Fruit fly (Drosophila melanogaster) Kc167 (cell line): ENCODE results near the gene CG13082.

Source experiments
- Myc ChIP-seq: fragments of >200 bp; optimal IDR thresholded peaks from 2 replicates; lab custom pipeline; 2017; ENCODE audit warnings: missing external identifiers
- Sin3A ChIP-seq: fragments of >200 bp; optimal IDR thresholded peaks from 2 replicates; lab custom pipeline; 2018; ENCODE audit warnings: missing external identifiers
- h ChIP-seq: fragments of >200 bp; optimal IDR thresholded peaks from 3 replicates; lab custom pipeline; 2018; ENCODE audit warnings: missing external identifiers
- insv ChIP-seq: fragments of >200 bp; optimal IDR thresholded peaks from 3 replicates; lab custom pipeline; 2018; ENCODE audit warnings: missing external identifiers
- psq ChIP-seq: fragments of >200 bp; optimal IDR thresholded peaks from 2 replicates; lab custom pipeline; 2017; ENCODE audit warnings: missing external identifiers
- ttk ChIP-seq: sonication (Bioruptor generic); optimal IDR thresholded peaks from 2 replicates; lab custom pipeline; 2017; ENCODE audit warnings: missing external identifiers

CG13082 gene

DNA sequence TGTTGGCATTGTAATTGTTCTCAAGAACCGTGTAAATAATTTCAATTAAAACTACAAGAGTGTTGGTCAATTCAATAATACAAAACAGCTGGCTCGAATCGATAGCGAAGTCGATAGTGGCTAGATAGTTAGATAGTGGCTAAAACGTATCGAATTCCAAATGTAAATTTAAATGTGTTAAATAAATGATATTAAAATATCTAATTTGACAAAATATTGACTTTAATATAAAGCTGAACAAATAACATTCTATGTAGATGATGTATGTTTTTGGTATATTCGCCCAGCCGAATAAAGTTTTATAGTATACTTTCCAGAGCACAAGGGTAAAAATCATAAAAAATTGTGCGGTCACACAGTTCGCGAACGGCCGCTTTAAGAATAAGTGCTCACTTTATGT, 11.9 kb upstream of the CG13082 start, which contains the start of the genes Dpm1 and CG10137:
Dpm1 (minus strand) TSS at position 53 of the 400 bp plus-strand sequence.
CG10137 (plus strand) TSS at position 371 of the 400 bp plus-strand sequence.
- no peak for TF ChIP-seq h (lab: Kevin White, UChicago)
- no peak for TF ChIP-seq Sin3A (lab: Kevin White, UChicago)
- no peak for TF ChIP-seq insv (lab: Kevin White, UChicago)
- no peak for TF ChIP-seq ttk (lab: Kevin White, UChicago)

DNA sequence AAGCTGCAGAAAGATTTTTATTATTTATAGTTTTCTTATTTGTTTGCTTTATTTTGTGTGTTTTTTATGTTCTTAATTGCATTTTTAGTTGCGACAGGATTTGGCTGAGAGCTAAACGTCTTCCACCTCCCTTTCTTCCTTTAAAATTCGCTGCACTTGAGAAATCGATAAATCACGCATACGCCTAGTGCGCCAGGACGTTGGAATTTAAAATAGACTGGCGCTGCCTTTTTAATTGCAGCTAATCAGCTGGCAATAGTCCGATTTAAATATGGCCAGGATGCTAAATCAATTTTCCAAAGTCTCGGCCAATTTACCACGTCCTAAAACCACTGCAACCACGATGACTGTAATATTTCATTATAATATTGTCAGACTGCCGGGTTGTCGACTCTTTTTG, 11.4 kb upstream of the CG13082 start:
- TF ChIP-seq h (lab: Kevin White, UChicago) (no peak), Myc (lab: Kevin White, UChicago) (no peak), psq (lab: Kevin White, UChicago) (no peak), insv (lab: Kevin White, UChicago) (no peak), ttk (lab: Kevin White, UChicago) (no peak), Sin3A (lab: Kevin White, UChicago) (no peak)

DNA sequence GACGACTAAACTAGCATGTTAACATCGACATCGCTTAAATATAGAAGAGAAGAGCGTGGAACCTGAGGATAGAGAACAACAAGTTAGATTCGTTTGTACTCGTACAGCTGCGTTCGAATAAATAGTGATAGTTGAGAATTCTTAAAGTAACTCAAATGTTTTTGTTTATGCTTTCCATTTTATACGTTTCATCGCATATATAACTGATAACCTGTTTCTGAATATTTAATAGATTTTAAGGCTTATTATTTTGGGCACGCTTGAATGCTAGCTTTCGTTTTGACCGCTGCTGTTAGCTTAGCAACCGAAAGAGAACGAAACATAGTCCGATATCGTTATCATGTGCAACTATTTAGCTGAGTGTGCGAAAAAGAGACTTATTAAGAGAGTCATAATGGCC, 9.9 kb upstream of the CG13082 start:
- no peak for TF ChIP-seq Myc (lab: Kevin White, UChicago)
- no peak for TF ChIP-seq psq (lab: Kevin White, UChicago)
- TF ChIP-seq insv (lab: Kevin White, UChicago): no peak
- TF ChIP-seq ttk (lab: Kevin White, UChicago): no peak

DNA sequence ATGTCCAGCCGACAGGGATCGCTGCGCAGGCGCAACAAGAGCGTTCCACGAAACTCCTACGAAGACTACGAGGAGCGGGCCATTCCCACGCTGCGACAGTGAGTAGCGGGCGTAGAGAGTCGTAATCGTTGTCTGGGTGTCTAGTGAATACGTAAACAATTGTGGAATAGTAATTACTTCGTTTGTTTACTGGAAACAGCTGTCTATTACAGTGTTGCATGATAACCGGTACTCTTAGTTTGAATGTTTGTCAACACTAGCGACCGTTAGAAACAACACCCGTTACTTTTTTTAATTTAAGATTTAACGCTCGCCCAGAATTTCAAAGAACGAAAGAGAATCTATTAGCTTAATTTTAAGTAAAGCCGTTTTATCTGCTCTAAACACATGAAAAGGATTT, 8.1 kb upstream of the CG13082 start, which contains the start of gene CG10165:
CG10165 (minus strand) TSS at position 214 of the 400 bp plus-strand sequence.
- TF ChIP-seq insv (lab: Kevin White, UChicago) (no peak), ttk (lab: Kevin White, UChicago) (no peak), Myc (lab: Kevin White, UChicago) (no peak), psq (lab: Kevin White, UChicago) (no peak), h (lab: Kevin White, UChicago) (no peak), Sin3A (lab: Kevin White, UChicago) (no peak)

DNA sequence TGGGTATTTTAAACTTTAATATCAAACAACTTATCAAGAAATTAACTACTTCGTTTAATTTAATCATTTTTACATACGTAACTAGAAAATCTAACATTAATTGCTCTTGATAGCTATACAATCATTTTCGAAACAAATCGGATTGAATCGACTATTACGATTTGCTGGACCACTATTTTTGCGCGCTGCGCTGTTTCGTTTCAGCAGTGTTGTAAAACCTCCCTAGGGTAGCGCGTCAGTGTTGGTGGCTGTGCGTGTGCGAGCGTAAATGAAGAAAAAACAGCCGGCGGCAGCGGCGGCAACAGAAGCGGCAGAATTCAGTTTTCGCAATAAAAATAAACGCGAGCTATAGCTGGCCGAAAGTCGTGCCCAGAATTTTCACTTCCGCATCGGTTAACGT, 5.0 kb upstream of the CG13082 start, which contains the start of gene CG33116:
CG33116 (plus strand) TSS at position 233 of the 400 bp plus-strand sequence.
- TF ChIP-seq insv (lab: Kevin White, UChicago) (no peak), ttk (lab: Kevin White, UChicago) (no peak)

DNA sequence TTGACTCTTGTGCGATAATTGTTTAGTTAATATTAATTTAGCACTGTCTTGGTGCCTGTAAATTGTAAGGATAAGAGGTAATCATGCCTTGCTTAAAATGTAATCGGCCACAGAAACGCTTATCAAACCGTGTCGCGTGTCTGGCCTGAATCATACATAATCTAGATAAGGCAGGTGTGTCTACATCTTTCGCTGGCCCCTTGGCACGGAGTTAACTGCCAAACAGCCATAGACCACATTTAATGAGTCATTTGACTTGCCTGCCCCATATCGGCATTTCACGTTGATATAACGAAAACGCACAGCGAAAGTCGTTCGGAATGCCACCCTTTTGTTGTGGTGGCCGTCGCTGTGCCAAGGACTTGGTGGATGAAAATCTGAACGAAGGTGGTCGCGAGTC, 3.0 kb upstream of the CG13082 start, which contains the start of gene CG31697:
CG31697 (plus strand) TSS at position 215 of the 400 bp plus-strand sequence.
- TF ChIP-seq Sin3A (lab: Kevin White, UChicago) (no peak), Myc (lab: Kevin White, UChicago) (no peak), h (lab: Kevin White, UChicago) (no peak), ttk (lab: Kevin White, UChicago) (no peak), psq (lab: Kevin White, UChicago) (no peak)

DNA sequence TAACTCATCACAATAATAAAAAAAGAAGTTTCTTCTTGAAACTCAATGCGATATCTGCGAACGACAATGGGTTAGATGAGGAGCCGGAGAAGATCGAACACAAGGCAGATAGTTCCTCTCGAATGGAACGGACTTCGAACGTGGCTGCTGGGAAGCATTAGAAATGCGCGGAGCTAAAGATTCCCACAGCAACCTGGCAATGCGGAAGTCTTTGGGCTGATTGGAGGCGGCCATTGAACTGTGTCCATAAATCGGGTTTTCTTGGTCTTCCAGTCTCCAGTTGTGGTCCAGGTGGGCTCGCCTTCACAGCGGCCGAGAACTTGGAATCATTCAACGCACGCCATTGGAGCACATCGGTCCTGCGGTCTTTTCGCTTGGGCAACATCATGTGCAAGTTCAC, 2.1 kb downstream of the CG13082 start, which contains the start of gene CG13081:
CG13081 (plus strand) TSS at position 301 of the 400 bp plus-strand sequence.
- no peak for TF ChIP-seq Myc (lab: Kevin White, UChicago)
- no peak for TF ChIP-seq Sin3A (lab: Kevin White, UChicago)
- TF ChIP-seq h (lab: Kevin White, UChicago): no peak
- no peak for TF ChIP-seq ttk (lab: Kevin White, UChicago)
- TF ChIP-seq insv (lab: Kevin White, UChicago): no peak
- TF ChIP-seq psq (lab: Kevin White, UChicago): no peak

DNA sequence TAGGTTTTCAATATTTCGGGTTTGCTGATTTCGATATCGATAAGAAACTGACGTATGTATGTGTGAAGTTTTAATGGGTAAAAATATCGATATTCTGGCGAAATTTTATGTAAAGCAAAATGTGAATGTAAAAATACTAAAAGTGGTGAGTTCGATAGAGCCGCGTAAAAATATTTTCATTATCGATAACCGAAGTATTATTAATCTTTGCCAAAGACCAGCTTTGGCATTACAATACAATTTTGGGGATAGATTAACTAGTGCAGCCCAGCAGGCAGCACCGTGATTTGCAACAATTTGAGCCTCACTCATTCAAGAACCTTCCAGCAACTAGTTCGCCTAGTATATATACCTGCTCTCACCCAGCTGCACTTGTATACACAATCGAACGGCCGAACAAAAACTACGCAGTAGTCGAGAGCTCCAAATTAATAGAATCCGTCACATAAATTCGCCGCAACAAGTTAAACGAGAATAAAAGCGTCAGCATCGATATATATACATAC, 4.1 kb downstream of the CG13082 start:
- TF ChIP-seq psq (lab: Kevin White, UChicago) (no peak), insv (lab: Kevin White, UChicago) (no peak), h (lab: Kevin White, UChicago) (no peak), Sin3A (lab: Kevin White, UChicago) (no peak), ttk (lab: Kevin White, UChicago) (no peak), Myc (lab: Kevin White, UChicago) (no peak)

DNA sequence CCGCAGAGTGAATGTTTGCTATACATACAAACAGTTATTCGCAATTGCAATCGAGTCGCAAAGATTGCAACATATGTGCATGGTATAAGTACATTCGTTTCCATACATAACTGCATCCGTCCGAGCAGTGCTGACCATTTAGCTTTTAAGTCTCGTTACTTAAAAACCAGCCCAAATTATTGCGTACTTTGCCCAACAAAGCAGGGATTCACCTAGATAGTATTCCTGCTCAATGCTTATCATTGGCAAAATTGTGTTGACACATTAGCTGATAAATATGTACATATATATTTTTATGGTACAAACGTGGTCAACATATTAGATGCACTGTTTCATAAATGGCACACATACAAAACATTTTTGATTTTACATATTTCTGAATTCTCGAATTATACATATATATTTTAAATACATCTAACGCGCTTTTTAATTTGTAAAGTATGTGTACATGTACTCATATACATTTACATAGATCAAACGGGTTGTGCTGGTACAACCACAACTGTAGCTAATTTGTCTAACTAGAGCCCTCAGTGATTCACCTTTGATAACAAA, 4.9 kb downstream of the CG13082 start:
- no peak for TF ChIP-seq insv (lab: Kevin White, UChicago)
- TF ChIP-seq Sin3A (lab: Kevin White, UChicago): no peak
- TF ChIP-seq ttk (lab: Kevin White, UChicago): no peak
- TF ChIP-seq psq (lab: Kevin White, UChicago): no peak
- no peak for TF ChIP-seq h (lab: Kevin White, UChicago)

DNA sequence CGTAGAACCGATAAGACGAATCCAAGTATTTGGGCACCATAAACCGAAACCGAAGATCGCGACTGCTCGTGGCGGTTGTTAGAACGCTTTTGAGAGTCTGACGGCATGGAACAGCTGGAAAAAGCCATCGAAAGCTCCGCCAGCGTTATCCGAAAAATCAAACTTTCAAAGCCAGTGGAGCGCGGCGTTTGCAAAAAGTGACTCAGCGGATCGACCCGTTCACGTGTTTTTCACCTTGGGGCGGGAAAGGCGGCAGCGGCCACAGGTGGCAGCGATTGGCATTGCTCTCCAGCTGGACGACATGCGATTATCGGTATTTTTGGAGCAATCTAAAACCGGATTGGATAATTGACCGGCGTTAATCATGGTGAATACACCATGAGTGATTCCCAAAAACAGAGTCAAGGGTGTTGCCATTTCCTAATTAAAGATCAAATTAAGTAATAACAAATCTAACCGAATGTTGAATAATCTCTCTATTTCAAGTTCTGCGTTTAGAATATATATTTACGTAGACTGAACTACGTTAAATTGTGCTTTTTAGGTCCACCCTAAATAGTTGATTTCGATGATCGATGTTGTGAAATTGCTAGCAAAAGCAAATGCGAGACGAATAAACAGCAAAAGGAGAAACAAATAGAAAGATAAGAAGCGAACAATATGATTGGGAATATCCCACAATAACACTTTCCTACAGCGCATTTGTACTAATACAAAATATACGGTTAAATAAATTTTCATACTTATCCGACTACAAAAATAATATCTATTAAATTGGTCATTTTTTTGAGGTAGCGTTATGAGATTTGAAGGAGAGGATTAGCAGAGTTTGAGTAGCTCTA, 8.9 kb downstream of the CG13082 start, which contains the start of gene CG10337:
CG10337 (minus strand) TSS at position 91 of the 842 bp plus-strand sequence.
- no peak for TF ChIP-seq insv (lab: Kevin White, UChicago)
- TF ChIP-seq Sin3A (lab: Kevin White, UChicago): no peak
- TF ChIP-seq Myc (lab: Kevin White, UChicago): no peak
- TF ChIP-seq psq (lab: Kevin White, UChicago): no peak
- TF ChIP-seq ttk (lab: Kevin White, UChicago): no peak
- TF ChIP-seq h (lab: Kevin White, UChicago): no peak

DNA sequence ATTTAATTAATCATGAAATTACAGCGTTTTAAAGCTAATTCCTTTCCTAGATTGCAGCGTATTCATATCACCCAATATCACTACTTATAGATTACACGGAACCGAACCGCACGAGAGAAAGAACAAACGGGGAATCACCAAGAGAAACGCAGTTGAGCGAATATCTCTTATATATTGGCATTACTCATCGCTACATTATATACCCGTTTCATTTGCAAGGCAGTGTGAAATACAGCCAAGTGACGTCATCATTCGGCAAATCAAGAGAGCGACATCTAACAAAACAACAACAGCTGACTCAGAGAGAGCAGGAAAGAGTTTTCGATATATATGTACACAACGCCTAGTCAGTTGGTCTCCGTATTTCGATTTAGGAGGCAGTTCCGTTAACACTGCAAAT, 9.9 kb downstream of the CG13082 start, which contains the start of gene Tep4:
Tep4 (plus strand) TSS at position 350 of the 400 bp plus-strand sequence.
- TF ChIP-seq psq (lab: Kevin White, UChicago): no peak
- no peak for TF ChIP-seq h (lab: Kevin White, UChicago)
- no peak for TF ChIP-seq Myc (lab: Kevin White, UChicago)
- TF ChIP-seq ttk (lab: Kevin White, UChicago): no peak
- TF ChIP-seq insv (lab: Kevin White, UChicago): no peak
- TF ChIP-seq Sin3A (lab: Kevin White, UChicago): no peak
